Fruit fly (Drosophila melanogaster) ovary, adult (tissue): ENCODE results near the gene nan.

ENCODE experiments used
- CG17801 ChIP-seq: fragments of 200-800 bp; optimal IDR thresholded peaks from 2 replicates; lab custom pipeline; 2019; ENCODE audit warnings: missing biosample characterization, mild to moderate bottlenecking, missing genetic modification characterization, moderate library complexity; ENCODE audit not compliant: partially characterized antibody

Gene nan

dm6 chr3L:14172174-14172940 is 17.1 kb downstream of the nan start:
- TF ChIP-seq CG17801 (GFP tag; lab: Kevin White, UChicago) = no peak

- no peak for TF ChIP-seq CG17801 (GFP tag; lab: Kevin White, UChicago)
Observed at dm6 chr3L:14170531-14170930, 18.9 kb downstream of the nan start.

dm6 chr3L:14167917-14168316 is 21.5 kb downstream of the nan start:
- no peak for TF ChIP-seq CG17801 (GFP tag; lab: Kevin White, UChicago)

dm6 chr3L:14166271-14166670 is 23.2 kb downstream of the nan start:
- TF ChIP-seq CG17801 (GFP tag; lab: Kevin White, UChicago) = no peak

dm6 chr3L:14161951-14162350 is 27.5 kb downstream of the nan start:
- TF ChIP-seq CG17801 (GFP tag; lab: Kevin White, UChicago) = no peak

dm6 chr3L:14160436-14160835 is 29.0 kb downstream of the nan start:
- TF ChIP-seq CG17801 (GFP tag; lab: Kevin White, UChicago) = no peak

dm6 chr3L:14157919-14158541 is 31.4 kb downstream of the nan start:
- no peak for TF ChIP-seq CG17801 (GFP tag; lab: Kevin White, UChicago)

- TF ChIP-seq CG17801 (GFP tag; lab: Kevin White, UChicago) = no peak
Observed at dm6 chr3L:14154940-14155339, 34.5 kb downstream of the nan start.

- no peak for TF ChIP-seq CG17801 (GFP tag; lab: Kevin White, UChicago)
Observed at dm6 chr3L:14153644-14154043, 35.8 kb downstream of the nan start.

dm6 chr3L:14152608-14153007 is 36.8 kb downstream of the nan start:
- no peak for TF ChIP-seq CG17801 (GFP tag; lab: Kevin White, UChicago)

- no peak for TF ChIP-seq CG17801 (GFP tag; lab: Kevin White, UChicago)
Observed at dm6 chr3L:14151447-14151846, 38.0 kb downstream of the nan start.

- no peak for TF ChIP-seq CG17801 (GFP tag; lab: Kevin White, UChicago)
Observed at dm6 chr3L:14150141-14150556, 39.3 kb downstream of the nan start.

dm6 chr3L:14146386-14146785 is 43.1 kb downstream of the nan start:
- TF ChIP-seq CG17801 (GFP tag; lab: Kevin White, UChicago) = no peak

- no peak for TF ChIP-seq CG17801 (GFP tag; lab: Kevin White, UChicago)
Observed at dm6 chr3L:14145666-14146314, 43.7 kb downstream of the nan start.
